Worm (Caenorhabditis elegans) whole organism, L2 larva: ENCODE data around the gene lurp-4.

Source experiments
- C34F6.9 ChIP-seq: fragments of 150-350 bp; optimal IDR thresholded peaks from 2 replicates; lab custom pipeline; 2014; ENCODE audit warnings: missing biosample characterization, missing genetic modification characterization
- F13H6.1 ChIP-seq: sonication (generic microtip); optimal IDR thresholded peaks from 2 replicates; lab custom pipeline; 2016; ENCODE audit warnings: missing genetic modification characterization, missing compliant biosample characterization
- R02D3.7 ChIP-seq: fragments of 150-350 bp; optimal IDR thresholded peaks from 2 replicates; lab custom pipeline; 2014; ENCODE audit warnings: missing biosample characterization, missing genetic modification characterization
- Y55F3AM.14 ChIP-seq: fragments of 200-800 bp; sonication (Bioruptor generic); optimal IDR thresholded peaks from 2 replicates; lab custom pipeline; 2018; ENCODE audit warnings: mild to moderate bottlenecking, missing genetic modification characterization, missing compliant biosample characterization
- ZK546.5 ChIP-seq: sonication (generic microtip); optimal IDR thresholded peaks from 2 replicates; lab custom pipeline; 2017; ENCODE audit warnings: missing biosample characterization, missing genetic modification characterization
- alr-1 ChIP-seq: fragments of 150-350 bp; optimal IDR thresholded peaks from 2 replicates; lab custom pipeline; 2014; ENCODE audit warnings: missing biosample characterization, missing genetic modification characterization
- ama-1 ChIP-seq: fragments of 150-350 bp; optimal IDR thresholded peaks from 2 replicates; lab custom pipeline; 2018; ENCODE audit warnings: inconsistent platforms
- blmp-1 ChIP-seq: sonication (generic microtip); optimal IDR thresholded peaks from 2 replicates; lab custom pipeline; 2017; ENCODE audit warnings: missing genetic modification characterization, mild to moderate bottlenecking, missing compliant biosample characterization, antibody characterized with exemption, moderate library complexity; ENCODE audit not compliant: insufficient read depth
- ceh-16 ChIP-seq: fragments of 150-350 bp; optimal IDR thresholded peaks from 2 replicates; lab custom pipeline; 2014; ENCODE audit warnings: missing biosample characterization, missing genetic modification characterization
- ceh-82 ChIP-seq: fragments of 150-350 bp; optimal IDR thresholded peaks from 2 replicates; lab custom pipeline; 2014; ENCODE audit warnings: missing biosample characterization, missing genetic modification characterization
- crh-2 ChIP-seq: sonication (generic microtip); optimal IDR thresholded peaks from 2 replicates; lab custom pipeline; 2017; ENCODE audit warnings: missing biosample characterization, missing genetic modification characterization
- dmd-4 ChIP-seq: sonication (generic microtip); optimal IDR thresholded peaks from 2 replicates; lab custom pipeline; 2017; ENCODE audit warnings: missing biosample characterization, missing genetic modification characterization
- egl-27 ChIP-seq: sonication (generic microtip); optimal IDR thresholded peaks from 3 replicates; lab custom pipeline; 2017; ENCODE audit warnings: missing biosample characterization, missing genetic modification reagents, missing genetic modification characterization
- elt-1 ChIP-seq: fragments of 150-350 bp; optimal IDR thresholded peaks from 2 replicates; lab custom pipeline; 2014; ENCODE audit warnings: missing biosample characterization, missing genetic modification characterization
- elt-3 ChIP-seq: sonication (generic microtip); optimal IDR thresholded peaks from 2 replicates; lab custom pipeline; 2017; ENCODE audit warnings: missing biosample characterization, missing genetic modification characterization
- fos-1 ChIP-seq: fragments of 150-350 bp; optimal IDR thresholded peaks from 2 replicates; lab custom pipeline; 2014; ENCODE audit warnings: missing biosample characterization, missing genetic modification characterization
- gmeb-1 ChIP-seq: fragments of 150-350 bp; optimal IDR thresholded peaks from 2 replicates; lab custom pipeline; 2014; ENCODE audit warnings: missing biosample characterization, missing genetic modification characterization
- lin-11 ChIP-seq: fragments of 150-350 bp; sonication (generic microtip); optimal IDR thresholded peaks from 2 replicates; lab custom pipeline; 2014; ENCODE audit warnings: missing biosample characterization, missing genetic modification characterization, inconsistent platforms, mixed read lengths
- lin-39 ChIP-seq: fragments of 150-350 bp; optimal IDR thresholded peaks from 2 replicates; lab custom pipeline; 2014; ENCODE audit warnings: missing biosample characterization, missing genetic modification reagents, missing genetic modification characterization
- lsy-2 ChIP-seq, 2 experiments: fragments of 150-350 bp in 1 of 2; sonication (generic microtip) in 1 of 2; optimal IDR thresholded peaks; 2 replicates each; lab custom pipeline; 2014 to 2017; ENCODE audit warnings: missing biosample characterization in 2 of 2, missing genetic modification characterization in 2 of 2
- mab-5 ChIP-seq: fragments of 150-350 bp; optimal IDR thresholded peaks from 2 replicates; lab custom pipeline; 2014; ENCODE audit warnings: missing biosample characterization, missing genetic modification characterization
- mbf-1 ChIP-seq: sonication (generic microtip); optimal IDR thresholded peaks from 2 replicates; lab custom pipeline; 2017; ENCODE audit warnings: missing biosample characterization, missing genetic modification characterization
- mdl-1 ChIP-seq, 2 experiments: fragments of 150-350 bp in 1 of 2; sonication (generic microtip) in 1 of 2; optimal IDR thresholded peaks; 2 replicates each; lab custom pipeline; 2017; ENCODE audit warnings: missing biosample characterization in 2 of 2, missing genetic modification characterization in 2 of 2
- nhr-10 ChIP-seq: sonication (generic microtip); optimal IDR thresholded peaks from 2 replicates; lab custom pipeline; 2017; ENCODE audit warnings: missing biosample characterization, missing genetic modification characterization
- nhr-11 ChIP-seq: fragments of 150-350 bp; optimal IDR thresholded peaks from 2 replicates; lab custom pipeline; 2014; ENCODE audit warnings: missing biosample characterization, missing genetic modification characterization
- nhr-12 ChIP-seq: fragments of 150-350 bp; optimal IDR thresholded peaks from 2 replicates; lab custom pipeline; 2014; ENCODE audit warnings: missing biosample characterization, missing genetic modification characterization
- nhr-129 ChIP-seq: fragments of 150-350 bp; optimal IDR thresholded peaks from 2 replicates; lab custom pipeline; 2014; ENCODE audit warnings: missing biosample characterization, missing genetic modification characterization
- nhr-21 ChIP-seq: fragments of 150-350 bp; optimal IDR thresholded peaks from 2 replicates; lab custom pipeline; 2014; ENCODE audit warnings: missing biosample characterization, missing genetic modification characterization
- nhr-23 ChIP-seq: fragments of 150-350 bp; optimal IDR thresholded peaks from 2 replicates; lab custom pipeline; 2014; ENCODE audit warnings: missing biosample characterization, missing genetic modification reagents, missing genetic modification characterization
- nhr-237 ChIP-seq: fragments of 150-350 bp; optimal IDR thresholded peaks from 2 replicates; lab custom pipeline; 2014; ENCODE audit warnings: missing biosample characterization, missing genetic modification characterization
- nhr-25 ChIP-seq: fragments of 150-350 bp; sonication (generic microtip); optimal IDR thresholded peaks from 3 replicates; lab custom pipeline; 2014; ENCODE audit warnings: missing biosample characterization, missing genetic modification characterization
- nhr-6 ChIP-seq: fragments of 150-350 bp; optimal IDR thresholded peaks from 2 replicates; lab custom pipeline; 2014; ENCODE audit warnings: missing biosample characterization, missing genetic modification characterization
- nhr-77 ChIP-seq: fragments of 150-350 bp; optimal IDR thresholded peaks from 2 replicates; lab custom pipeline; 2014; ENCODE audit warnings: missing biosample characterization, missing genetic modification characterization
- peb-1 ChIP-seq: fragments of 150-350 bp; optimal IDR thresholded peaks from 2 replicates; lab custom pipeline; 2014; ENCODE audit warnings: missing biosample characterization, missing genetic modification characterization
- sem-4 ChIP-seq: fragments of 150-350 bp; optimal IDR thresholded peaks from 2 replicates; lab custom pipeline; 2014; ENCODE audit warnings: missing biosample characterization, missing genetic modification reagents, missing genetic modification characterization
- skn-1 ChIP-seq: sonication (generic microtip); optimal IDR thresholded peaks from 2 replicates; lab custom pipeline; 2017; ENCODE audit warnings: missing biosample characterization, missing genetic modification characterization
- sma-3 ChIP-seq: sonication (generic microtip); optimal IDR thresholded peaks from 2 replicates; lab custom pipeline; 2016; ENCODE audit warnings: missing genetic modification reagents, missing genetic modification characterization, missing compliant biosample characterization
- sma-9 ChIP-seq, 2 experiments: fragments of 150-350 bp in 1 of 2; sonication (generic microtip) in 1 of 2; optimal IDR thresholded peaks; 2 replicates each; lab custom pipeline; 2014 to 2016; ENCODE audit warnings: missing genetic modification characterization in 2 of 2, mild to moderate bottlenecking in 1 of 2, missing biosample characterization in 1 of 2, missing compliant biosample characterization in 1 of 2, missing genetic modification reagents in 1 of 2, moderate library complexity in 1 of 2
- snpc-4 ChIP-seq: fragments of 150-350 bp; optimal IDR thresholded peaks from 2 replicates; lab custom pipeline; 2014; ENCODE audit warnings: missing biosample characterization, missing genetic modification characterization
- unc-39 ChIP-seq: fragments of 150-350 bp; optimal IDR thresholded peaks from 2 replicates; lab custom pipeline; 2014; ENCODE audit warnings: missing biosample characterization, missing genetic modification characterization
- unc-55 ChIP-seq: fragments of 150-350 bp; sonication (generic microtip); optimal IDR thresholded peaks from 3 replicates; lab custom pipeline; 2014; ENCODE audit warnings: missing biosample characterization, missing genetic modification reagents, missing genetic modification characterization
- unc-62 ChIP-seq: fragments of 150-350 bp; optimal IDR thresholded peaks from 2 replicates; lab custom pipeline; 2014; ENCODE audit warnings: missing biosample characterization, missing genetic modification reagents, missing genetic modification characterization
- zag-1 ChIP-seq: fragments of 150-350 bp; optimal IDR thresholded peaks from 2 replicates; lab custom pipeline; 2014; ENCODE audit warnings: missing biosample characterization, missing genetic modification characterization
- ztf-1 ChIP-seq: fragments of 200-800 bp; sonication (Bioruptor generic); conservative IDR thresholded peaks from 2 replicates; pipeline ENCODE4 v1.3.6; 2022; ENCODE audit warnings: missing genetic modification characterization, missing compliant biosample characterization
- ztf-11 ChIP-seq: sonication (generic microtip); optimal IDR thresholded peaks from 2 replicates; lab custom pipeline; 2017; ENCODE audit warnings: missing biosample characterization, missing genetic modification characterization
- ztf-4 ChIP-seq: fragments of 150-350 bp; optimal IDR thresholded peaks from 2 replicates; lab custom pipeline; 2014; ENCODE audit warnings: missing biosample characterization, missing genetic modification characterization

The lurp-4 gene

ce11 chrV:13075432-13075831, 17.0 kb upstream of the lurp-4 start:
- TF ChIP-seq ama-1 (lab: Kevin White, UChicago) (no peak), mbf-1 (tag; lab: Kevin White, UChicago) (no peak), gmeb-1 (tag; lab: Kevin White, UChicago) (no peak), zag-1 (tag; lab: Kevin White, UChicago) (no peak), ZK546.5 (no peak), ztf-11 (no peak), ceh-16 (tag; lab: Kevin White, UChicago) (no peak), nhr-77 (no peak), R02D3.7 (no peak)
- TF ChIP-seq, all 48 proteins: peak for 0

ce11 chrV:13081197-13081747, 11.2 kb upstream of the lurp-4 start:
- no peak for TF ChIP-seq elt-3
- TF ChIP-seq lin-39 = no peak
- no peak for TF ChIP-seq sem-4
- peak; percentile 49 for TF ChIP-seq gmeb-1 (tag; lab: Kevin White, UChicago)
- TF ChIP-seq mab-5 (tag; lab: Kevin White, UChicago) = peak; percentile 77
- TF ChIP-seq ceh-16 (tag; lab: Kevin White, UChicago) = peak; percentile 80
- TF ChIP-seq nhr-23 (tag; lab: Kevin White, UChicago) = peak; percentile 8
- peak; percentile 87 for TF ChIP-seq blmp-1 (tag; lab: Kevin White, UChicago)
- peak; percentile 99 for TF ChIP-seq crh-2 (tag; lab: Kevin White, UChicago)
- TF ChIP-seq fos-1 (tag; lab: Kevin White, UChicago) = peak; percentile 74
- no peak for TF ChIP-seq dmd-4 (tag; lab: Kevin White, UChicago)
- peak; percentile 37 for TF ChIP-seq C34F6.9 (tag; lab: Kevin White, UChicago)
- peak; percentile 35 for TF ChIP-seq unc-62
- peak in 1 of 2 experiments; percentile 61 for TF ChIP-seq lsy-2 (tag; optimal IDR thresholded peaks at IDR 0.05; lab: Kevin White, UChicago)
- no peak for TF ChIP-seq ztf-11
- no peak for TF ChIP-seq lin-11 (tag; lab: Kevin White, UChicago)
- no peak for TF ChIP-seq mbf-1 (tag; lab: Kevin White, UChicago)
- no peak for TF ChIP-seq nhr-6 (tag; lab: Kevin White, UChicago)
- peak; percentile 62 for TF ChIP-seq ztf-4
- TF ChIP-seq egl-27 = peak; percentile 92
- peak; percentile 38 for TF ChIP-seq nhr-10
- TF ChIP-seq nhr-129 = peak; percentile 67
- no peak for TF ChIP-seq ceh-82 (tag; lab: Kevin White, UChicago)
- peak; percentile 98 for TF ChIP-seq sma-9 (GFP tag; optimal IDR thresholded peaks at IDR 0.05; lab: Kevin White, UChicago)
- TF ChIP-seq sma-9 (tag; optimal IDR thresholded peaks at IDR 0.05; lab: Kevin White, UChicago) = peak; percentile 51
- TF ChIP-seq Y55F3AM.14 (GFP tag; lab: Kevin White, UChicago) = peak; percentile 72
- TF ChIP-seq sma-3 (GFP tag; lab: Kevin White, UChicago) = peak; percentile 96
- TF ChIP-seq nhr-237 = no peak
- TF ChIP-seq alr-1 (tag; lab: Kevin White, UChicago) = no peak
- TF ChIP-seq mdl-1 (tag; optimal IDR thresholded peaks at IDR 0.05; lab: Kevin White, UChicago) = peak; percentile 75 to 89
- peak; percentile 99 for TF ChIP-seq nhr-25 (tag; lab: Kevin White, UChicago)
- TF ChIP-seq F13H6.1 (tag; lab: Kevin White, UChicago) = peak; percentile 69
- TF ChIP-seq ZK546.5 = no peak
- peak; percentile 98 for TF ChIP-seq nhr-21 (tag; lab: Kevin White, UChicago)
- TF ChIP-seq peb-1 (tag; lab: Kevin White, UChicago) = no peak
- TF ChIP-seq, all 48 proteins: peak for 21

- TF ChIP-seq ZK546.5 (no peak), zag-1 (tag; lab: Kevin White, UChicago) (peak; percentile 54), snpc-4 (tag; lab: Kevin White, UChicago) (no peak), Y55F3AM.14 (GFP tag; lab: Kevin White, UChicago) (peak; percentile 77), nhr-21 (tag; lab: Kevin White, UChicago) (peak; percentile 13), ama-1 (lab: Kevin White, UChicago) (peak; percentile 36), mdl-1 (tag; optimal IDR thresholded peaks at IDR 0.05; lab: Kevin White, UChicago) (peak in 1 of 2 experiments; percentile 20), F13H6.1 (tag; lab: Kevin White, UChicago) (peak; percentile 96), R02D3.7 (no peak), nhr-23 (tag; lab: Kevin White, UChicago) (no peak), alr-1 (tag; lab: Kevin White, UChicago) (no peak), dmd-4 (tag; lab: Kevin White, UChicago) (no peak), nhr-11 (no peak), elt-1 (no peak), unc-39 (tag; lab: Kevin White, UChicago) (peak; percentile 16), nhr-237 (no peak), nhr-25 (tag; lab: Kevin White, UChicago) (peak; percentile 45), sem-4 (peak; percentile 76), ceh-82 (tag; lab: Kevin White, UChicago) (no peak), crh-2 (tag; lab: Kevin White, UChicago) (peak; percentile 82), ztf-1 (GFP tag; lab: Robert Waterston, UW) (no peak), unc-55 (GFP tag; lab: Kevin White, UChicago) (peak; percentile 35), elt-3 (no peak), lin-11 (tag; lab: Kevin White, UChicago) (peak; percentile 42), nhr-12 (tag; lab: Kevin White, UChicago) (no peak), mbf-1 (tag; lab: Kevin White, UChicago) (no peak), ztf-4 (peak; percentile 58), ztf-11 (no peak), skn-1 (tag; lab: Kevin White, UChicago) (no peak)
Observed at ce11 chrV:13082442-13083126, 9.9 kb upstream of the lurp-4 start, which contains the start of gene C34B4.2. Gene C34B4.2, plus strand, starts transcription at chrV:13083055.
